Fruit fly (Drosophila melanogaster): ENCODE data around the gene CG8132.

The CG8132 gene

DNA sequence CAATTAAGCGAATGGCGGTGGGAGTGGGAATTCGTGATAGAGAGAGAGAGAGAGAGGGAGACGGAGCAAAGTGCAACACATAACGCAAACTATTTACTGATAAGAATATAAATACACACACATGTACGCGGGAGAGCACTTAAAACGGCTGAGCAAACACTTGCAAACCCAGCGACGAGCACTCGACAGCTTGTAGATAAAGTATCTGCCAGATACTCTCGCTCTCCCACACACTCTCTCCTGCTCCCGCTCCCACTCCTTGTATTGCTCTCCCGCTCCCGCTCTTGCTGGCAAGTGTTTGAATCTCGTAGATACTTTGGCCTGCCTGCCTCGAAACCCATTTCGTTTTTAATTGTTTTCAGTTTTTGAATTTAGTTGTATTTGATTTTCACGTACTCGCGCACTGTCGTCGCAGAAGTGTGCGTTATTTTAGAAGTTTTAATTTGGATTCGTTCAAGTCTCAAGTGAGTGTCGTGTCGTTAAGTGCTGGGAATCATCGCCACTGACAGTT is 26.9 kb downstream of the CG8132 start (continued):
- peak; percentile 51; the same call in 1 of the 2 replicates for TF ChIP-seq unc-4 (GFP tag; IDR thresholded peaks at IDR 0.05; ENCODE audit: partially characterized antibody)
- TF ChIP-seq dimm (GFP tag; IDR thresholded peaks at IDR 0.05) = no peak
- no peak for TF ChIP-seq fru (optimal IDR thresholded peaks at IDR 0.05)
- no peak for TF ChIP-seq Ravus (GFP tag; IDR thresholded peaks at IDR 0.05)
- TF ChIP-seq CG8281 (tag; optimal IDR thresholded peaks at IDR 0.05) = no peak
- peak; percentile 8 for TF ChIP-seq pb (GFP tag; optimal IDR thresholded peaks at IDR 0.05)
- peak; percentile 29 for TF ChIP-seq CG2678 (tag; optimal IDR thresholded peaks at IDR 0.05)
- TF ChIP-seq CG10431 (GFP tag; optimal IDR thresholded peaks at IDR 0.05) = peak; percentile 63
- TF ChIP-seq BtbVII (GFP tag; optimal IDR thresholded peaks at IDR 0.05) = peak; percentile 69
- peak; percentile 24 for TF ChIP-seq CG8359 (GFP tag; optimal IDR thresholded peaks at IDR 0.05; ENCODE audit: borderline replicate concordance)
- TF ChIP-seq NFAT (GFP tag; IDR thresholded peaks at IDR 0.05) = no peak
- no peak for TF ChIP-seq gem (tag; optimal IDR thresholded peaks at IDR 0.05)
- no peak for TF ChIP-seq CG4820 (GFP tag; optimal IDR thresholded peaks at IDR 0.05)
- TF ChIP-seq h (optimal IDR thresholded peaks at IDR 0.05) = no peak
- peak; percentile 75 for TF ChIP-seq nau (GFP tag; optimal IDR thresholded peaks at IDR 0.05)
- TF ChIP-seq Gug (GFP tag; IDR thresholded peaks at IDR 0.05) = no peak
- TF ChIP-seq yki (optimal IDR thresholded peaks at IDR 0.05) = peak; percentile 97
- TF ChIP-seq sqz (GFP tag; optimal IDR thresholded peaks at IDR 0.05) = peak; percentile 76
- TF ChIP-seq CG6854 (GFP tag; optimal IDR thresholded peaks at IDR 0.05) = no peak
- TF ChIP-seq jing (GFP tag; optimal IDR thresholded peaks at IDR 0.05) = no peak
- no peak for TF ChIP-seq HLH54F (GFP tag; optimal IDR thresholded peaks at IDR 0.05)
- TF ChIP-seq repo (GFP tag; optimal IDR thresholded peaks at IDR 0.05) = no peak
- peak; percentile 12 for TF ChIP-seq CHES-1-like (GFP tag; optimal IDR thresholded peaks at IDR 0.05)
- TF ChIP-seq CG4282 (GFP tag; optimal IDR thresholded peaks at IDR 0.05) = no peak
- no peak for TF ChIP-seq peb (GFP tag; IDR thresholded peaks at IDR 0.05)
- no peak for TF ChIP-seq Hr51 (GFP tag; optimal IDR thresholded peaks at IDR 0.05)
- no peak for TF ChIP-seq da (GFP tag; optimal IDR thresholded peaks at IDR 0.05)
- no peak for TF ChIP-seq crc (GFP tag; optimal IDR thresholded peaks at IDR 0.05)
- no peak for TF ChIP-seq CG18764 (GFP tag; optimal IDR thresholded peaks at IDR 0.05)
- TF ChIP-seq Sox102F (GFP tag; optimal IDR thresholded peaks at IDR 0.05) = no peak
- TF ChIP-seq Nf-YC (tag; optimal IDR thresholded peaks at IDR 0.05) = peak; percentile 24
- TF ChIP-seq sima (GFP tag; optimal IDR thresholded peaks at IDR 0.05) = no peak
- TF ChIP-seq gce (GFP tag; IDR thresholded peaks at IDR 0.05) = peak; percentile 36; the same call in 1 of the 3 replicates
- TF ChIP-seq Dip3 (GFP tag; optimal IDR thresholded peaks at IDR 0.05) = no peak
- TF ChIP-seq jumu (GFP tag; optimal IDR thresholded peaks at IDR 0.05) = no peak
- TF ChIP-seq NK7.1 (GFP tag; optimal IDR thresholded peaks at IDR 0.05) = no peak
- TF ChIP-seq CG15479 (GFP tag; optimal IDR thresholded peaks at IDR 0.05) = peak; percentile 88
- TF ChIP-seq CG34376 (GFP tag; optimal IDR thresholded peaks at IDR 0.05) = peak; percentile 87
- TF ChIP-seq ase (GFP tag; IDR thresholded peaks at IDR 0.05) = no peak
- peak; percentile 58; the same call in 1 of the 3 replicates for TF ChIP-seq Dbx (GFP tag; IDR thresholded peaks at IDR 0.05)
- peak; percentile 71 for TF ChIP-seq crol (GFP tag; IDR thresholded peaks at IDR 0.05)
- TF ChIP-seq shn (GFP tag; optimal IDR thresholded peaks at IDR 0.05) = no peak
- TF ChIP-seq CG3163 (GFP tag; optimal IDR thresholded peaks at IDR 0.05) = peak; percentile 21
- no peak for TF ChIP-seq Xbp1 (GFP tag; optimal IDR thresholded peaks at IDR 0.05)
- TF ChIP-seq ind (GFP tag; optimal IDR thresholded peaks at IDR 0.05) = no peak
- TF ChIP-seq NfI (GFP tag; optimal IDR thresholded peaks at IDR 0.05) = no peak
- peak; percentile 61; the same call in 1 of the 3 replicates for TF ChIP-seq so (GFP tag; IDR thresholded peaks at IDR 0.05)
- peak; percentile 8 for TF ChIP-seq CG2120 (GFP tag; optimal IDR thresholded peaks at IDR 0.05)
- TF ChIP-seq PHDP (tag; optimal IDR thresholded peaks at IDR 0.05) = peak; percentile 50
- no peak for TF ChIP-seq tx (GFP tag; optimal IDR thresholded peaks at IDR 0.05)
- no peak for TF ChIP-seq ttk (GFP tag; IDR thresholded peaks at IDR 0.05)
- TF ChIP-seq CG4360 (GFP tag; IDR thresholded peaks at IDR 0.05) = peak; percentile 54
- TF ChIP-seq Camta (GFP tag; optimal IDR thresholded peaks at IDR 0.05) = no peak
